Fruit fly (Drosophila melanogaster): Measurements from ENCODE around the gene CG33986.

Gene CG33986

dm6 chr3L:15525153-15525552, at the start of gene CG33986:
TSS of gene CG33986 (minus strand) at chr3L:15525253.
- no peak for TF ChIP-seq h (optimal IDR thresholded peaks at IDR 0.05)
- no peak for TF ChIP-seq ttk (optimal IDR thresholded peaks at IDR 0.05)

DNA sequence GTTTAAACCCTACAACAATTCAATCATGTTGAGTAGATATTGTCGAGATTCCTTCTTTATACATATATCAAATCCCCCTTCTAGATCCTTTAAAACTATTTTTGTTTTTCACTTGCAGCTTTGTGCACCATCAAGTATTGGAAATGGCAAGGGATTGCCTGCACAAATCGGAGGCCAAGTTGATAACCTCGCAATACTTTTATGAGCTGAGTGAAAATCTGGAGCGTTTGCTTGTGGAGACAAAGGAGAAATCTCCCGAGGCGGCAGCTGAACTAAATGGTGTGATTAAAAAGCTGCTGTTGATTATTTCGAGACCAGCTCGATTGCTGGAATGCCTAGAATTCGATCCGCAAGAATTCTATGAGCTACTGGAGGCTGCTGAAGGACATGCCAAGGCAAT, 45.5 kb upstream of the CG33986 start:
- TF ChIP-seq ttk (optimal IDR thresholded peaks at IDR 0.05) (no peak), Sin3A (optimal IDR thresholded peaks at IDR 0.05) (no peak), h (optimal IDR thresholded peaks at IDR 0.05) (no peak), Myc (optimal IDR thresholded peaks at IDR 0.05) (no peak), insv (optimal IDR thresholded peaks at IDR 0.05) (no peak), psq (optimal IDR thresholded peaks at IDR 0.05) (no peak)

DNA sequence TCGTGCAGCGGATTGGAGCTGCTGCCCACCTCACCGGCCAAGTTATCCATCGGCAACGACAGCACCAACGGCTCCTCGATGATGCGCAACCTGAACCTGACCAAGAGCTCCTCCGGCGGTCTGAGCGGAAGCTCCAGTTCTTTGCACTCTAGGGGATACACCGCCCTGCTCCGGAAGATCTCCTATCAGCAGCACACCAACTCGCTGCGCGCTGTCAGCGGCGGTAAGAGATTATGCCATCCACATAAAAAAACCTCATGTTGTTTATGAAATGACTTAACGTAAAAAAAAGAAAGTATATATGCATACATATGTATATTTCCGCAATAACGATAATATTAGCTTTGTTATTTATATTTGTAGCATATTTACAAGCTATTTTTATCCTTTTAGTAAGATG, 43.7 kb upstream of the CG33986 start:
- TF ChIP-seq Sin3A (optimal IDR thresholded peaks at IDR 0.05) = no peak
- TF ChIP-seq psq (optimal IDR thresholded peaks at IDR 0.05) = no peak
- TF ChIP-seq Myc (optimal IDR thresholded peaks at IDR 0.05) = no peak
- TF ChIP-seq insv (optimal IDR thresholded peaks at IDR 0.05) = no peak
- no peak for TF ChIP-seq ttk (optimal IDR thresholded peaks at IDR 0.05)
- no peak for TF ChIP-seq h (optimal IDR thresholded peaks at IDR 0.05)

DNA sequence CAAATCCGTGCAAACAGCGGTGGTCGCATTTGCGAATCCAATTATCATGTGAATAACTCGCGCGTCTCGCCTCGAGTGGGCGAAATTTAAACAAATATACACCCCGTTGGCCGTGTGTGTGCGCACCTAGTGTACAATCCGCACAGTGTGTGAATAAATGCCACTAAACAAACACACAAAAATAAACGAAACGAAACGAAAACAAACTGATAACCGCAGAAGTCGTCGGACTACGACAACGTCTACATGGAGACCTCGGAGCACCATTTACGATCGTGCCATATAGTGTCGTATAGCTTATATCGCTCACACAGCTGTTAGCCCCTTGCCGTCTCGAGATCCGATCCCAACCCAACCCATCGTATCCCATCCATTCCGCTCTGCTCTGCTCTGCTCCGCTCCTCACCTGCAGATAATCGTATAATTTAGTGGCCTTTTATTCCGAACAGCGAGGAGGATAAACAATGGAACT, 41.5 kb upstream of the CG33986 start:
- TF ChIP-seq insv (optimal IDR thresholded peaks at IDR 0.05) (no peak), Myc (optimal IDR thresholded peaks at IDR 0.05) (no peak), h (optimal IDR thresholded peaks at IDR 0.05) (no peak), psq (optimal IDR thresholded peaks at IDR 0.05) (no peak), ttk (optimal IDR thresholded peaks at IDR 0.05) (no peak), Sin3A (optimal IDR thresholded peaks at IDR 0.05) (no peak)

- no peak for TF ChIP-seq psq (optimal IDR thresholded peaks at IDR 0.05)
- no peak for TF ChIP-seq h (optimal IDR thresholded peaks at IDR 0.05)
- TF ChIP-seq Myc (optimal IDR thresholded peaks at IDR 0.05) = no peak
- no peak for TF ChIP-seq insv (optimal IDR thresholded peaks at IDR 0.05)
- no peak for TF ChIP-seq ttk (optimal IDR thresholded peaks at IDR 0.05)
- no peak for TF ChIP-seq Sin3A (optimal IDR thresholded peaks at IDR 0.05)
Observed at dm6 chr3L:15565829-15566433, 40.9 kb upstream of the CG33986 start, which contains the start of gene dop. TSS of gene dop (plus strand) at chr3L:15566013.

DNA sequence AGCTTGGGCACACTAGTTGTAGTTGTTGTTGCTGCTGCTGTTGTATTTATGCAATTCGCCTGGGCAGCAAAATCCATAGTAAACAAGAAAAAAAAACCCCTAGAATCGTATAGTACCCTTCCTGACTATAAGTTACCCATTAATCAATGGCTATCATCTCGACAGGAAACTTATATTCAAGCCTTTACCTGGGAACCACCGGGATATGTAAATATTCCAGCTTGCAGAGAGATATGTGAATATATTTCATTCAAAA, 38.7 kb upstream of the CG33986 start:
- TF ChIP-seq Sin3A (optimal IDR thresholded peaks at IDR 0.05) (no peak), Myc (optimal IDR thresholded peaks at IDR 0.05) (no peak), psq (optimal IDR thresholded peaks at IDR 0.05) (no peak), h (optimal IDR thresholded peaks at IDR 0.05) (no peak), ttk (optimal IDR thresholded peaks at IDR 0.05) (no peak), insv (optimal IDR thresholded peaks at IDR 0.05) (no peak)

DNA sequence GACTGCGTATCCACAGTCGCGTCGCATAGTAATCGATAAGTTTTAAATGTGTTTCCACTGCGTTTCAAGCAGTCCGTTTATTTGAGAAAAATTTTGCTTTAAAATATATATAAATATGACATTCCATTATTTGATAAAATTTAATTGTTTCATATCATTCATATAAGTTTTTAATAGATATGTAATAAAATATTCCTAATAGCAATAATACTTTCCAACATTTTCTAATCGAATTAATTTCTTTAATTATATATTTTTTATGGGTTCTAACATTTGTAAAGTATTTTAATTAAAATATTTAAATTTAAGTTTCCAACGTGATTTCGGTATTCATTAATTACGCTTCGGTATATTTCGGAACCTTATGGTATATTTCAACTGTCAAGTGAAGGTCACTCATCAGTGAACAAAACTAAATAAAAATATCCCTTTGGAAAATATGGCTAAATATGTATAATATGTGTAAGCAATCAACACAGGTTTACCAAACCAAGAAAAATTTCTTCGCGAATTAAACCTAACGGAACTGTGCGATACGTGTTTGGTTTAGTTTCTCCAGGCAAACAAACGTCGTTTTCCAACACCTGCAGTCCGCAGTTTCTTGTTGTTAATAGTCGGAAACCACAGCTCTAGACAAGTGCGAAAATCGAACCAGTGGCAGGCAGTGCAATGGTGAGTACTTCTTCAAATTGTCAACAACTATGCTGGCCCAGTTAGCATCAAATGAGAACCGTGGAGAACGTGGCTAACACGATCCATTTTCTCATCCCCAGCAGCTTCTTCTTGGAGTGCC, 38.2 kb upstream of the CG33986 start, which contains the start of the genes CG7739 and SCCRO:
TSS of gene CG7739 (minus strand) at position 8 of the 793 bp plus-strand sequence.
TSS of gene SCCRO (plus strand) at position 370 of the 793 bp plus-strand sequence.
- no peak for TF ChIP-seq h (optimal IDR thresholded peaks at IDR 0.05)
- TF ChIP-seq Myc (optimal IDR thresholded peaks at IDR 0.05) = no peak
- TF ChIP-seq Sin3A (optimal IDR thresholded peaks at IDR 0.05) = no peak
- no peak for TF ChIP-seq insv (optimal IDR thresholded peaks at IDR 0.05)
- TF ChIP-seq ttk (optimal IDR thresholded peaks at IDR 0.05) = no peak
- no peak for TF ChIP-seq psq (optimal IDR thresholded peaks at IDR 0.05)

DNA sequence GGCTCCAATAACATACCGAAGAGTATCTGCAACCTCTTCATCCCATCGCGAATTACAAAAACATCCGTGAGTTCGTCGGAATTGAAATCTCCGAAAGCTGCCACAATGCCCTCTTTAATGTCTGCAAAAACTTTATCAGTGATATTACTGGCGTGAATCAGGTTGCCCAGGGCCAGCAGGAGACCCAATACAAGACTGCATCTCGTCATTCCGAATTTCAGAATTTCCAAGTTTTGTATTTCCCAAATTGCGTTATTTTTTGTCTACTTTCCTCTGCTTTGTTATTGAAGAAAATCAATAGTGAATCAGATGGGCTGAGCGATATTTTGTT, 37.6 kb upstream of the CG33986 start:
- TF ChIP-seq psq (optimal IDR thresholded peaks at IDR 0.05) (no peak), Sin3A (optimal IDR thresholded peaks at IDR 0.05) (no peak), ttk (optimal IDR thresholded peaks at IDR 0.05) (no peak), h (optimal IDR thresholded peaks at IDR 0.05) (no peak), insv (optimal IDR thresholded peaks at IDR 0.05) (no peak), Myc (optimal IDR thresholded peaks at IDR 0.05) (no peak)

dm6 chr3L:15553993-15554644, 29.1 kb upstream of the CG33986 start, which contains the start of gene AGO2:
TSS of gene AGO2 (plus strand) at chr3L:15554113.
- no peak for TF ChIP-seq ttk (optimal IDR thresholded peaks at IDR 0.05)
- TF ChIP-seq h (optimal IDR thresholded peaks at IDR 0.05) = no peak
- TF ChIP-seq Sin3A (optimal IDR thresholded peaks at IDR 0.05) = no peak
- no peak for TF ChIP-seq insv (optimal IDR thresholded peaks at IDR 0.05)
- TF ChIP-seq psq (optimal IDR thresholded peaks at IDR 0.05) = no peak
- no peak for TF ChIP-seq Myc (optimal IDR thresholded peaks at IDR 0.05)

- no peak for TF ChIP-seq Myc (optimal IDR thresholded peaks at IDR 0.05)
- no peak for TF ChIP-seq h (optimal IDR thresholded peaks at IDR 0.05)
- no peak for TF ChIP-seq psq (optimal IDR thresholded peaks at IDR 0.05)
- TF ChIP-seq insv (optimal IDR thresholded peaks at IDR 0.05) = no peak
- TF ChIP-seq ttk (optimal IDR thresholded peaks at IDR 0.05) = no peak
- no peak for TF ChIP-seq Sin3A (optimal IDR thresholded peaks at IDR 0.05)
Observed at dm6 chr3L:15548843-15549242, 23.8 kb upstream of the CG33986 start.

- TF ChIP-seq h (optimal IDR thresholded peaks at IDR 0.05) (no peak), ttk (optimal IDR thresholded peaks at IDR 0.05) (no peak), Myc (optimal IDR thresholded peaks at IDR 0.05) (no peak), Sin3A (optimal IDR thresholded peaks at IDR 0.05) (no peak), psq (optimal IDR thresholded peaks at IDR 0.05) (no peak), insv (optimal IDR thresholded peaks at IDR 0.05) (no peak)
Observed at dm6 chr3L:15547187-15547790, 22.2 kb upstream of the CG33986 start.
